Worm (Caenorhabditis elegans): ENCODE measurements around the gene D1086.9.

Gene D1086.9

DNA sequence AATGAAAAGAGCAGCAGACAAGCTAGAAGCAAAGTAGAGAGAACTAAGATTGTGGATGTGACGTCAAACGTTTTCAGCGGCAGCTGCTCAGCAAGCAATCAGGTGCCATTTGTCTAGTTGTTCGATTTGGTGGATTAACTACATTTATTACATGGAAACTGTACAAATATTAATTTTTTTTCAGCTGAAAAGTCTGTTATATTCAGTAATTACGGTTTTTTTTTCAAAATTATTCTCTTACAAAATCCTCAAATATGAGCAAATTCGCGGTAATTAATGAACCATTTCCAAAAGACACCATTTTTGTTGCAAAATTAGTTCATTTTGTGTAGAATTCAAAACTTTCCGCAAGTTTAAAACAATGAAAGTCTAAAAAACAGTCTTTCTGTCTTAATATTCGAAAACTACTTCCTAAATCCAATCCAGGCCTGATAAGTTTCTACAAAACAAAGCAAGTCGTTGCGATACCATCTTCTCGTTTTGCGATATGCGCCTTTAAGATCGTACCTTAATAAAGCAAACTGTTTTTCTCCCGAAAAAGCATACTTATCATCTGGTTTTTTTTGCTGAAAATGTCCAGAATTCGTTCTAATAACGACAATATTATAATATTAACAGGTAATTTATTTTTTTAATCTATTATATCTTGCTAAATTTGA is 13.6 kb upstream of the D1086.9 start, which contains the start of the genes D1086.5 and him-5:
Gene D1086.5, minus strand, starts transcription at position 51 of the 659 bp plus-strand sequence.
Gene him-5, plus strand, starts transcription at position 118 of the 659 bp plus-strand sequence.
- TF ChIP-seq ZK546.5 (tag; optimal IDR thresholded peaks at IDR 0.05) (no peak), mml-1 (tag; optimal IDR thresholded peaks at IDR 0.05) (no peak), fkh-2 (tag; optimal IDR thresholded peaks at IDR 0.05) (no peak), fos-1 (tag; optimal IDR thresholded peaks at IDR 0.05) (no peak), pqm-1 (tag; optimal IDR thresholded peaks at IDR 0.05) (no peak), tbx-2 (tag; optimal IDR thresholded peaks at IDR 0.05) (no peak)

DNA sequence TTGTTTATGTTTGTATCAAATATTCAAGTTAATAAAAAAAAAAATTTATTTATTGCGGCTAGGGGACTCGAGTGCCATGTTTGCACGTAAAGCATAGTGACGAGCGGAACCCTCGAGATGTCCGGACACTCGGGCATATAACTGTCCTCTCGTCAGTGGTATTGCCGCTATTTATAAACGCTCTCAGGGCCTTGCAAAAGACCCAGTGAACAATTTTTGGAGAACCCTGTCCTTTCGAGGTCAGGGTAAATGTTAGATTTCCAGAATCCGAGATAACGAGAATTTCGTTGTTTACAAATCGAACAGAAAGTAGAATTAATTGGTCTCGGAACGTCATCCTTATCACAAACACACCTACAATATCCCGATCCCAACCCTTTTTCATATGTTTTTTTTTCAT is 11.7 kb upstream of the D1086.9 start, which contains the start of gene D1086.3:
Gene D1086.3, plus strand, starts transcription at position 390 of the 400 bp plus-strand sequence.
- peak; percentile 59 for TF ChIP-seq nhr-43 (tag; optimal IDR thresholded peaks at IDR 0.05; ENCODE audit: poor library complexity, severe bottlenecking)
- TF ChIP-seq nhr-25 (tag; optimal IDR thresholded peaks at IDR 0.05), result peak; percentile 54
- peak; percentile 90 for TF ChIP-seq ama-1 (optimal IDR thresholded peaks at IDR 0.05)
- TF ChIP-seq ceh-9 (tag; optimal IDR thresholded peaks at IDR 0.05), result no peak
- TF ChIP-seq unc-62 (GFP tag; optimal IDR thresholded peaks at IDR 0.05), result no peak
- peak; percentile 97 for TF ChIP-seq snpc-4 (tag; optimal IDR thresholded peaks at IDR 0.05)
- TF ChIP-seq nhr-12 (tag; optimal IDR thresholded peaks at IDR 0.05), result no peak
- TF ChIP-seq tbx-2 (tag; optimal IDR thresholded peaks at IDR 0.05), result no peak
- TF ChIP-seq mml-1 (tag; optimal IDR thresholded peaks at IDR 0.05), result no peak
- peak; percentile 8 for TF ChIP-seq lin-15B (tag; optimal IDR thresholded peaks at IDR 0.05)
- no peak for TF ChIP-seq nhr-28 (tag; optimal IDR thresholded peaks at IDR 0.05)
- no peak for TF ChIP-seq fos-1 (tag; optimal IDR thresholded peaks at IDR 0.05)
- TF ChIP-seq nhr-77 (tag; optimal IDR thresholded peaks at IDR 0.05), result no peak
- TF ChIP-seq nhr-67 (tag; optimal IDR thresholded peaks at IDR 0.05), result no peak
- no peak for TF ChIP-seq eor-1 (tag; optimal IDR thresholded peaks at IDR 0.05)
- TF ChIP-seq aly-2 (tag; optimal IDR thresholded peaks at IDR 0.05), result no peak
- TF ChIP-seq elt-1 (tag; optimal IDR thresholded peaks at IDR 0.05), result no peak
- no peak for TF ChIP-seq skn-1 (tag; optimal IDR thresholded peaks at IDR 0.05)
- peak; percentile 20 for TF ChIP-seq R02D3.7 (tag; optimal IDR thresholded peaks at IDR 0.05)
- no peak for TF ChIP-seq ceh-28 (tag; optimal IDR thresholded peaks at IDR 0.05)
- TF ChIP-seq nhr-76 (tag; optimal IDR thresholded peaks at IDR 0.05), result no peak
- no peak for TF ChIP-seq pha-4 (tag; optimal IDR thresholded peaks at IDR 0.05)
- no peak for TF ChIP-seq zag-1 (tag; optimal IDR thresholded peaks at IDR 0.05)
- TF ChIP-seq unc-39 (tag; optimal IDR thresholded peaks at IDR 0.05), result no peak
- no peak for TF ChIP-seq sea-2 (GFP tag; optimal IDR thresholded peaks at IDR 0.05)
- TF ChIP-seq pqm-1 (tag; optimal IDR thresholded peaks at IDR 0.05), result peak; percentile 67
- no peak for TF ChIP-seq nhr-11 (tag; optimal IDR thresholded peaks at IDR 0.05)
- no peak for TF ChIP-seq lsy-12 (tag; optimal IDR thresholded peaks at IDR 0.05)
- no peak for TF ChIP-seq fkh-2 (tag; optimal IDR thresholded peaks at IDR 0.05)
- TF ChIP-seq egl-5 (tag; optimal IDR thresholded peaks at IDR 0.05), result no peak
- no peak for TF ChIP-seq egl-27 (tag; optimal IDR thresholded peaks at IDR 0.05)
- TF ChIP-seq daf-12 (tag; optimal IDR thresholded peaks at IDR 0.05), result no peak
- TF ChIP-seq lin-39 (tag; optimal IDR thresholded peaks at IDR 0.05), result no peak
- no peak for TF ChIP-seq hmg-11 (tag; optimal IDR thresholded peaks at IDR 0.05)
- TF ChIP-seq ceh-82 (tag; optimal IDR thresholded peaks at IDR 0.05), result no peak
- no peak for TF ChIP-seq ceh-16 (tag; optimal IDR thresholded peaks at IDR 0.05)
- peak; percentile 29 for TF ChIP-seq nfya-1 (tag; optimal IDR thresholded peaks at IDR 0.05; ENCODE audit: insufficient read depth)
- TF ChIP-seq elt-3 (tag; optimal IDR thresholded peaks at IDR 0.05), result no peak
- no peak for TF ChIP-seq fkh-10 (GFP tag; optimal IDR thresholded peaks at IDR 0.05)
- TF ChIP-seq elt-2 (tag; optimal IDR thresholded peaks at IDR 0.05), result peak; percentile 12
- no peak for TF ChIP-seq nhr-237 (tag; optimal IDR thresholded peaks at IDR 0.05)
